Fruit fly (Drosophila melanogaster) whole organism, wandering third instar larva: ENCODE data around the gene CG42594.

ENCODE experiments used
- Dfd ChIP-seq: fragments of >200 bp; optimal IDR thresholded peaks from 2 replicates; lab custom pipeline; 2017; ENCODE audit warnings: missing biosample characterization, missing genetic modification characterization
- Dif ChIP-seq: fragments of 200-275, 200-300 bp; sonication (Bioruptor generic); optimal IDR thresholded peaks from 2 replicates; lab custom pipeline; 2018; ENCODE audit warnings: missing biosample characterization, missing genetic modification characterization; ENCODE audit not compliant: partially characterized antibody
- Hr78 ChIP-seq: fragments of >200 bp; optimal IDR thresholded peaks from 2 replicates; lab custom pipeline; 2017; ENCODE audit warnings: missing biosample characterization, missing genetic modification characterization
- N ChIP-seq: fragments of >200 bp; optimal IDR thresholded peaks from 2 replicates; lab custom pipeline; 2018; ENCODE audit warnings: missing biosample characterization, missing external identifiers, missing genetic modification characterization
- br ChIP-seq: fragments of 200-800 bp; sonication (Bioruptor generic); optimal IDR thresholded peaks from 2 replicates; lab custom pipeline; 2016; ENCODE audit warnings: missing biosample characterization, missing genetic modification characterization
- dmrt93B ChIP-seq: fragments of 200-800 bp; sonication (Bioruptor generic); optimal IDR thresholded peaks from 2 replicates; lab custom pipeline; 2018; ENCODE audit warnings: missing biosample characterization, mild to moderate bottlenecking, missing genetic modification characterization
- fru ChIP-seq: fragments of 200-800 bp; sonication (Bioruptor generic); optimal IDR thresholded peaks from 3 replicates; lab custom pipeline; 2016; ENCODE audit warnings: missing biosample characterization, mild to moderate bottlenecking, missing genetic modification characterization
- pan ChIP-seq: fragments of >200 bp; optimal IDR thresholded peaks from 2 replicates; lab custom pipeline; 2017
- psq ChIP-seq: fragments of 200-800 bp; sonication (Bioruptor generic); optimal IDR thresholded peaks from 3 replicates; lab custom pipeline; 2017; ENCODE audit warnings: missing biosample characterization, mild to moderate bottlenecking, missing genetic modification characterization, moderate library complexity
- rgr ChIP-seq: fragments of 200-800 bp; sonication (Bioruptor generic); optimal IDR thresholded peaks from 3 replicates; lab custom pipeline; 2016; ENCODE audit warnings: missing biosample characterization, mild to moderate bottlenecking, missing genetic modification characterization
- woc ChIP-seq: sonication (Bioruptor generic); optimal IDR thresholded peaks from 2 replicates; lab custom pipeline; 2016; ENCODE audit warnings: missing biosample characterization, mild to moderate bottlenecking, missing genetic modification characterization

DNA sequence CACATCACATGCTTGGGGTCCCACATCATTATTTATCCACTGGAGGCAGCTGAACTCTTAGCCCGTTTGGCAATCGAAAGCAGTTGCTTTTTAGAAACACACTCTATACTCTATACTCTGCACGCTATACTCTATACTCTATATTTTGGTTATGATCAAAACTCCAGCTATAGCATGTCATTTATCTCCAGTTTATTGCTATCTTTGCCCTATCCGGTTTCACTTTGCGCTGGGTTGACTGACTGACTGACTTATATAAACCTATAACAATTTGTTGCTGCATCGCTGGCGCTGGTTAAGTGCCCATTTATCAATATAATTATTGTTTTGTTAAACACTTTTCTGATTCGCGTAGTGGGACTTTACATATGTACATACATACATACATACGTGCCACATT is 102.9 kb downstream of the CG42594 start:
- TF ChIP-seq dmrt93B (GFP tag; lab: Kevin White, UChicago), result no peak
- TF ChIP-seq Hr78 (GFP tag; lab: Kevin White, UChicago), result no peak
- no peak for TF ChIP-seq Dif (GFP tag; lab: Kevin White, UChicago)
- no peak for TF ChIP-seq woc (GFP tag; lab: Kevin White, UChicago)
- no peak for TF ChIP-seq br (GFP tag; lab: Kevin White, UChicago)
- no peak for TF ChIP-seq rgr (GFP tag; lab: Kevin White, UChicago)
- TF ChIP-seq psq (GFP tag; lab: Kevin White, UChicago), result no peak
- no peak for TF ChIP-seq Dfd
- TF ChIP-seq fru (GFP tag; lab: Kevin White, UChicago), result no peak
- no peak for TF ChIP-seq pan (lab: Kevin White, UChicago)
- TF ChIP-seq N (GFP tag; lab: Kevin White, UChicago), result no peak
